Worm (Caenorhabditis elegans) whole organism, L4 larva: ENCODE results near the gene ZC196.2.

ENCODE experiments used
- F10B5.3 ChIP-seq: sonication (generic microtip); optimal IDR thresholded peaks from 2 replicates; lab custom pipeline; 2016; ENCODE audit warnings: mild to moderate bottlenecking, missing genetic modification characterization, missing compliant biosample characterization
- F26F4.8 ChIP-seq: fragments of 200-800 bp; sonication (Bioruptor generic); conservative IDR thresholded peaks from 2 replicates; pipeline ENCODE4 v1.3.6; 2022; ENCODE audit warnings: missing genetic modification characterization, missing compliant biosample characterization
- R02D3.7 ChIP-seq: fragments of 150-350 bp; sonication (generic microtip); optimal IDR thresholded peaks from 3 replicates; lab custom pipeline; 2014; ENCODE audit warnings: missing biosample characterization, missing genetic modification characterization
- T20F7.1 ChIP-seq: fragments of 200-800 bp; sonication (Bioruptor generic); optimal IDR thresholded peaks from 2 replicates; lab custom pipeline; 2018; ENCODE audit warnings: mild to moderate bottlenecking, missing genetic modification characterization, missing compliant biosample characterization
- Y105C5A.15 ChIP-seq: fragments of 200-800 bp; sonication (Bioruptor generic); IDR thresholded peaks from 2 replicates; pipeline ENCODE4 v1.3.6; 2022; ENCODE audit warnings: missing genetic modification characterization, missing compliant biosample characterization
- Y48G9A.11 ChIP-seq: fragments of 200-800 bp; sonication (Bioruptor generic); IDR thresholded peaks from 2 replicates; pipeline ENCODE4 v1.3.6; 2022; ENCODE audit warnings: missing genetic modification reagents, missing genetic modification characterization, missing compliant biosample characterization
- ZK546.5 ChIP-seq, 2 experiments: sonication (generic microtip); optimal IDR thresholded peaks; 2 replicates each; lab custom pipeline; 2017; ENCODE audit warnings: missing biosample characterization in 2 of 2, missing genetic modification characterization in 2 of 2
- aha-1 ChIP-seq: fragments of 150-350 bp; peaks from one replicate; lab custom pipeline; 2014; ENCODE audit warnings: missing biosample characterization, missing genetic modification characterization
- arid-1 ChIP-seq: fragments of 200-800 bp; sonication (Bioruptor generic); conservative IDR thresholded peaks from 2 replicates; pipeline ENCODE4 v1.3.6; 2022; ENCODE audit warnings: missing genetic modification reagents, missing genetic modification characterization, missing compliant biosample characterization
- attf-4 ChIP-seq: sonication (generic microtip); optimal IDR thresholded peaks from 3 replicates; lab custom pipeline; 2017; ENCODE audit warnings: missing biosample characterization, missing genetic modification characterization
- ceh-28 ChIP-seq: fragments of 150-350 bp; optimal IDR thresholded peaks from 2 replicates; lab custom pipeline; 2014; ENCODE audit warnings: missing biosample characterization, missing genetic modification reagents, missing genetic modification characterization
- ceh-44 ChIP-seq: fragments of 200-800 bp; sonication (Bioruptor generic); IDR thresholded peaks from 2 replicates; pipeline ENCODE4 v1.3.6; 2022; ENCODE audit warnings: missing genetic modification reagents, missing genetic modification characterization, missing compliant biosample characterization
- cey-2 ChIP-seq: sonication (generic microtip); optimal IDR thresholded peaks from 3 replicates; lab custom pipeline; 2017; ENCODE audit warnings: missing genetic modification characterization, mild to moderate bottlenecking, missing compliant biosample characterization, antibody characterized with exemption, borderline replicate concordance; ENCODE audit not compliant: insufficient read depth
- ctbp-1 ChIP-seq: fragments of 200-800 bp; sonication (Bioruptor generic); IDR thresholded peaks from 2 replicates; pipeline ENCODE4 v1.3.6; 2022; ENCODE audit warnings: missing genetic modification reagents, missing genetic modification characterization, missing compliant biosample characterization
- daf-12 ChIP-seq: fragments of 150-350 bp; optimal IDR thresholded peaks from 2 replicates; lab custom pipeline; 2014; ENCODE audit warnings: missing biosample characterization, missing genetic modification reagents, missing genetic modification characterization
- dpl-1 ChIP-seq: fragments of 150-350 bp; optimal IDR thresholded peaks from 2 replicates; lab custom pipeline; 2014; ENCODE audit warnings: missing biosample characterization, missing genetic modification reagents, missing genetic modification characterization
- egl-27 ChIP-seq: sonication (generic microtip); optimal IDR thresholded peaks from 3 replicates; lab custom pipeline; 2017; ENCODE audit warnings: missing biosample characterization, missing genetic modification reagents, missing genetic modification characterization
- hlh-30 ChIP-seq: sonication (generic microtip); optimal IDR thresholded peaks from 2 replicates; lab custom pipeline; 2017; ENCODE audit warnings: antibody characterized with exemption, mild to moderate bottlenecking, missing genetic modification characterization, missing compliant biosample characterization; ENCODE audit not compliant: insufficient read depth
- hmg-1.1 ChIP-seq: fragments of 200-800 bp; sonication (Bioruptor generic); IDR thresholded peaks from 2 replicates; pipeline ENCODE4 v1.3.6; 2022; ENCODE audit warnings: missing genetic modification reagents, missing genetic modification characterization, missing compliant biosample characterization
- lin-15B ChIP-seq: fragments of 150-350 bp; sonication (generic microtip); optimal IDR thresholded peaks from 3 replicates; lab custom pipeline; 2014; ENCODE audit warnings: missing biosample characterization, missing genetic modification characterization
- lin-29 ChIP-seq: fragments of 200-800 bp; sonication (Bioruptor generic); IDR thresholded peaks from 2 replicates; pipeline ENCODE4 v1.3.6; 2022; ENCODE audit warnings: missing genetic modification reagents, missing genetic modification characterization, missing compliant biosample characterization
- lin-38 ChIP-seq: fragments of 200-800 bp; sonication (Bioruptor generic); IDR thresholded peaks from 2 replicates; pipeline ENCODE4 v1.3.6; 2022; ENCODE audit warnings: missing genetic modification reagents, missing genetic modification characterization, missing compliant biosample characterization
- lin-39 ChIP-seq: fragments of 150-350 bp; optimal IDR thresholded peaks from 2 replicates; lab custom pipeline; 2014; ENCODE audit warnings: missing biosample characterization, missing genetic modification reagents, missing genetic modification characterization
- lir-3 ChIP-seq: sonication (generic microtip); optimal IDR thresholded peaks from 2 replicates; lab custom pipeline; 2016; ENCODE audit warnings: mild to moderate bottlenecking, missing genetic modification characterization, missing compliant biosample characterization
- madf-5 ChIP-seq, 2 experiments: fragments of 200-800 bp; sonication (Bioruptor generic); IDR thresholded peaks; 2 replicates each; pipeline ENCODE4 v1.3.6; 2022; ENCODE audit warnings: missing compliant biosample characterization in 2 of 2, missing genetic modification characterization in 2 of 2
- mes-2 ChIP-seq: sonication (generic microtip); optimal IDR thresholded peaks from 2 replicates; lab custom pipeline; 2016; ENCODE audit warnings: missing genotype, mild to moderate bottlenecking, missing genetic modification characterization, missing compliant biosample characterization; ENCODE audit not compliant: poor library complexity, severe bottlenecking
- nhr-10 ChIP-seq: fragments of 150-350 bp; optimal IDR thresholded peaks from 2 replicates; lab custom pipeline; 2014; ENCODE audit warnings: missing biosample characterization, missing genetic modification characterization
- nhr-102 ChIP-seq: sonication (generic microtip); optimal IDR thresholded peaks from 2 replicates; lab custom pipeline; 2016; ENCODE audit warnings: mild to moderate bottlenecking, missing genetic modification characterization, moderate library complexity, missing compliant biosample characterization
- nhr-25 ChIP-seq: sonication (generic microtip); optimal IDR thresholded peaks from 2 replicates; lab custom pipeline; 2017; ENCODE audit warnings: missing genetic modification characterization, mild to moderate bottlenecking, missing compliant biosample characterization, antibody characterized with exemption, moderate library complexity, borderline replicate concordance; ENCODE audit not compliant: insufficient read depth
- nhr-41 ChIP-seq: fragments of 200-800 bp; sonication (Bioruptor generic); IDR thresholded peaks from 2 replicates; pipeline ENCODE4 v1.3.6; 2022; ENCODE audit warnings: missing genetic modification reagents, missing genetic modification characterization, missing compliant biosample characterization
- nhr-48 ChIP-seq: sonication (generic microtip); optimal IDR thresholded peaks from 2 replicates; lab custom pipeline; 2016; ENCODE audit warnings: mild to moderate bottlenecking, missing genetic modification characterization, missing compliant biosample characterization
- pha-4 ChIP-seq, 2 experiments: fragments of 150-350 bp in 1 of 2; fragments of 200-800 bp in 1 of 2; sonication (Bioruptor generic) in 1 of 2; IDR thresholded peaks in 1 of 2; optimal IDR thresholded peaks in 1 of 2; 2 replicates each; pipeline versions ENCODE4 v1.3.6 to Lab custom; 2014 to 2022; ENCODE audit warnings: missing genetic modification characterization in 2 of 2, missing genetic modification reagents in 2 of 2, missing biosample characterization in 1 of 2, missing compliant biosample characterization in 1 of 2
- php-3 ChIP-seq: fragments of 200-800 bp; sonication (Bioruptor generic); IDR thresholded peaks from 2 replicates; pipeline ENCODE4 v1.3.6; 2022; ENCODE audit warnings: missing genetic modification reagents, missing genetic modification characterization, missing compliant biosample characterization
- pqm-1 ChIP-seq: sonication (generic microtip); optimal IDR thresholded peaks from 2 replicates; lab custom pipeline; 2017; ENCODE audit warnings: missing biosample characterization, missing genetic modification characterization
- snpc-1.2 ChIP-seq: fragments of 200-800 bp; sonication (Bioruptor generic); IDR thresholded peaks from 2 replicates; pipeline ENCODE4 v1.3.6; 2022; ENCODE audit warnings: missing genetic modification reagents, missing genetic modification characterization, missing compliant biosample characterization
- snpc-4 ChIP-seq: fragments of 150-350 bp; optimal IDR thresholded peaks from 2 replicates; lab custom pipeline; 2014; ENCODE audit warnings: missing biosample characterization, missing genetic modification characterization
- spr-3 ChIP-seq: fragments of 200-800 bp; sonication (Bioruptor generic); optimal IDR thresholded peaks from 2 replicates; lab custom pipeline; 2018; ENCODE audit warnings: mild to moderate bottlenecking, missing genetic modification characterization, missing compliant biosample characterization
- tag-97 ChIP-seq: fragments of 200-800 bp; sonication (Bioruptor generic); IDR thresholded peaks from 2 replicates; pipeline ENCODE4 v1.3.6; 2022; ENCODE audit warnings: missing genetic modification characterization, missing compliant biosample characterization
- tra-1 ChIP-seq: fragments of 200-800 bp; sonication (Bioruptor generic); IDR thresholded peaks from 2 replicates; pipeline ENCODE4 v1.3.6; 2022; ENCODE audit warnings: missing genetic modification reagents, missing genetic modification characterization, missing compliant biosample characterization
- zag-1 ChIP-seq: fragments of 150-350 bp; optimal IDR thresholded peaks from 2 replicates; lab custom pipeline; 2014; ENCODE audit warnings: missing biosample characterization, missing genetic modification characterization
- zfp-2 ChIP-seq: sonication (generic microtip); optimal IDR thresholded peaks from 2 replicates; lab custom pipeline; 2016; ENCODE audit warnings: mild to moderate bottlenecking, missing genetic modification characterization, missing compliant biosample characterization
- zfp-3 ChIP-seq: fragments of 200-800 bp; sonication (Bioruptor generic); conservative IDR thresholded peaks from 2 replicates; pipeline ENCODE4 v1.3.6; 2022; ENCODE audit warnings: missing genetic modification reagents, missing genetic modification characterization, missing compliant biosample characterization
- zip-2 ChIP-seq: fragments of 150-350 bp; optimal IDR thresholded peaks from 2 replicates; lab custom pipeline; 2014; ENCODE audit warnings: missing biosample characterization, missing genetic modification characterization
- ztf-11 ChIP-seq: fragments of 150-350 bp; optimal IDR thresholded peaks from 2 replicates; lab custom pipeline; 2014; ENCODE audit warnings: missing biosample characterization, missing genetic modification characterization
- ztf-7 ChIP-seq: fragments of 150-350 bp; optimal IDR thresholded peaks from 2 replicates; lab custom pipeline; 2014; ENCODE audit warnings: missing biosample characterization, missing genetic modification characterization

The ZC196.2 gene

DNA sequence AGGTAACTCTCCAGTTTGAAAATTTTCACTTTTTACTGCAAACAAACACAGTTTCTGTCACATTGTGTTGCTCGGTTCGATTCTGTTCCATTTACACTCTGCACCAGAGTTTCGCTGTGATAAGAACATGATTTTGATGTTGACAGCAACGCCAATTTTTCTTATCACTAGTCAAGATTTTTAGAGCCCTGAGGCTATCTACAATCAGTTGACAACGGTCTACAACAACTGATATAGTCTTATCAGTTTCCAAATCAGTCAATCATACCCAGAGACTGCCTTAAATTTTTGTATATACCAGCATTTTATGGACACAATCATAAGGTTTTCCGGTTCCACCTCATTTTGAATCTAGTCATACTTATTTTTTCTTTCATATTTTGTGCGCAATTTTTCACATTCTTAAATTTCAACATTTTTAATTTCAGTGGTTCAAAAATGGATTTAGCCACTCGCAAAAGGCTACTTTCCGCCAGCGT is 29.3 kb downstream of the ZC196.2 start, which contains the start of gene B0507.3 (continued):
- TF ChIP-seq pha-4 (GFP tag; IDR thresholded peaks at IDR 0.05; lab: Robert Waterston, UW) (peak; percentile 59; the same call in 1 of the 2 replicates), pha-4 (tag; optimal IDR thresholded peaks at IDR 0.05; lab: Kevin White, UChicago) (no peak), F10B5.3 (no peak), daf-12 (tag; lab: Kevin White, UChicago) (no peak), tra-1 (GFP tag; lab: Robert Waterston, UW) (peak; percentile 98), Y105C5A.15 (GFP tag; lab: Robert Waterston, UW) (no peak), ztf-11 (tag; lab: Kevin White, UChicago) (no peak), php-3 (GFP tag; lab: Robert Waterston, UW) (peak; percentile 97), ztf-7 (tag; lab: Kevin White, UChicago) (no peak), pqm-1 (tag; lab: Kevin White, UChicago) (peak; percentile 100), zag-1 (no peak), attf-4 (tag; lab: Kevin White, UChicago) (no peak), nhr-10 (tag; lab: Kevin White, UChicago) (no peak), zfp-3 (GFP tag; lab: Robert Waterston, UW) (no peak), T20F7.1 (GFP tag; lab: Kevin White, UChicago) (peak; percentile 29), aha-1 (tag; lab: Kevin White, UChicago) (peak; percentile 35), ZK546.5 (tag; optimal IDR thresholded peaks at IDR 0.05; lab: Kevin White, UChicago) (no peak), nhr-48 (tag; lab: Kevin White, UChicago) (peak; percentile 55), F26F4.8 (no peak), lin-15B (tag; lab: Kevin White, UChicago) (no peak), zip-2 (tag; lab: Kevin White, UChicago) (no peak), spr-3 (GFP tag; lab: Kevin White, UChicago) (no peak), tag-97 (GFP tag; lab: Robert Waterston, UW) (no peak), ceh-28 (tag; lab: Kevin White, UChicago) (no peak), lin-29 (GFP tag; lab: Robert Waterston, UW) (no peak), nhr-102 (tag; lab: Kevin White, UChicago) (peak; percentile 85), egl-27 (no peak), R02D3.7 (no peak), snpc-1.2 (GFP tag; lab: Robert Waterston, UW) (no peak), lir-3 (tag; lab: Kevin White, UChicago) (no peak), mes-2 (tag; lab: Kevin White, UChicago) (no peak), ctbp-1 (GFP tag; lab: Robert Waterston, UW) (no peak), snpc-4 (tag; lab: Kevin White, UChicago) (no peak), lin-38 (GFP tag; lab: Robert Waterston, UW) (no peak), nhr-25 (tag; lab: Kevin White, UChicago) (no peak), ceh-44 (no peak), cey-2 (tag; lab: Kevin White, UChicago) (peak; percentile 70), Y48G9A.11 (GFP tag; lab: Robert Waterston, UW) (no peak), madf-5 (GFP tag; IDR thresholded peaks at IDR 0.05; lab: Robert Waterston, UW) (no peak), zfp-2 (tag; lab: Kevin White, UChicago) (no peak), dpl-1 (no peak), hmg-1.1 (GFP tag; lab: Robert Waterston, UW) (no peak), nhr-41 (peak; percentile 77), hlh-30 (peak; percentile 51), arid-1 (GFP tag; lab: Robert Waterston, UW) (no peak), lin-39 (tag; lab: Kevin White, UChicago) (no peak)
